Worm (Caenorhabditis elegans) whole organism, L3 larva: ENCODE results near the gene set-31.

Source experiments
- R02D3.7 ChIP-seq: fragments of 150-350 bp; optimal IDR thresholded peaks from 2 replicates; lab custom pipeline; 2014; ENCODE audit warnings: missing biosample characterization, missing genetic modification characterization
- ceh-28 ChIP-seq: fragments of 150-350 bp; optimal IDR thresholded peaks from 2 replicates; lab custom pipeline; 2014; ENCODE audit warnings: missing biosample characterization, missing genetic modification reagents, missing genetic modification characterization
- hmg-11 ChIP-seq: sonication (generic microtip); optimal IDR thresholded peaks from 2 replicates; lab custom pipeline; 2016; ENCODE audit warnings: missing genetic modification characterization, missing compliant biosample characterization
- lin-15B ChIP-seq: fragments of 150-350 bp; optimal IDR thresholded peaks from 2 replicates; lab custom pipeline; 2014; ENCODE audit warnings: missing biosample characterization, missing genetic modification characterization
- nhr-237 ChIP-seq: fragments of 150-350 bp; optimal IDR thresholded peaks from 2 replicates; lab custom pipeline; 2014; ENCODE audit warnings: missing biosample characterization, missing genetic modification characterization
- pha-4 ChIP-seq: fragments of 150-350 bp; optimal IDR thresholded peaks from 2 replicates; lab custom pipeline; 2014; ENCODE audit warnings: missing biosample characterization, missing genetic modification reagents, missing genetic modification characterization
- zag-1 ChIP-seq: fragments of 150-350 bp; optimal IDR thresholded peaks from 2 replicates; lab custom pipeline; 2014; ENCODE audit warnings: missing biosample characterization, missing genetic modification characterization
- ztf-11 ChIP-seq: fragments of 150-350 bp; optimal IDR thresholded peaks from 2 replicates; lab custom pipeline; 2014; ENCODE audit warnings: missing biosample characterization, missing genetic modification characterization
- ztf-4 ChIP-seq: fragments of 150-350 bp; optimal IDR thresholded peaks from 2 replicates; lab custom pipeline; 2014; ENCODE audit warnings: missing biosample characterization, missing genetic modification characterization

DNA sequence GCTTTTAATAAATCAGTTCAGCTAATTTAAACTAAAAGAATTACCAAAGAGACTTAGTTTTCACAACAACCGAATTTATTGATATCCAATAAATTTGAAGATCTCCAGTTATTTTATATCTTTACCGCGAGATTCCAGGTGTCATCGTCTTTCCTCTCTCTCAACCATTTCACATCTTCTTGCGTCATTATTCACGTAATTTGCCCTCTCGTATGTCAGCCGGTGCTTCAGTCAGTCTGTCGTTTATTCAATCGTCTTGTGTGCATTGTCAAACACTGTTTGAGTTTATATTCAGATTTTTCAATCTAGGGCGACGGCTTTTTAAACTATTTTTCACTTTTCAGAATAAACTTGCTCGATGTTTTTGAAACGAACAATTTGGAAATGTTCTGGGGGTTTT is 19.7 kb downstream of the set-31 start:
- TF ChIP-seq R02D3.7 (no peak), hmg-11 (tag; lab: Kevin White, UChicago) (no peak), nhr-237 (tag; lab: Kevin White, UChicago) (no peak), pha-4 (tag; lab: Kevin White, UChicago) (no peak), ztf-11 (no peak), ceh-28 (tag; lab: Kevin White, UChicago) (no peak), ztf-4 (tag; lab: Kevin White, UChicago) (no peak), lin-15B (tag; lab: Kevin White, UChicago) (no peak), zag-1 (tag; lab: Kevin White, UChicago) (no peak)
